Fruit fly (Drosophila melanogaster): Measurements from ENCODE around the gene bru2.
A peak's percentile ranks its signal among the peaks of the same experiment; 100 is the strongest.

Gene bru2

dm6 chr2L:12350880-12351279 lies 6.9 kb downstream of the bru2 start (continued):
- TF ChIP-seq stwl (tag; optimal IDR thresholded peaks at IDR 0.05) (peak; percentile 7), CG10654 (GFP tag; optimal IDR thresholded peaks at IDR 0.05) (peak; percentile 38), CG15696 (tag; optimal IDR thresholded peaks at IDR 0.05) (peak; percentile 70), CG11093 (GFP tag; IDR thresholded peaks at IDR 0.05) (no peak; the same call in 2 of the 3 replicates), ro (GFP tag; IDR thresholded peaks at IDR 0.05) (no peak; the same call in 1 of the 2 replicates), Hr39 (optimal IDR thresholded peaks at IDR 0.05) (no peak), sim (GFP tag; IDR thresholded peaks at IDR 0.05) (peak; percentile 51; the same call in 1 of the 2 replicates), dati (GFP tag; IDR thresholded peaks at IDR 0.05) (no peak), CG12155 (GFP tag; optimal IDR thresholded peaks at IDR 0.05) (peak; percentile 30), CG3065 (GFP tag; optimal IDR thresholded peaks at IDR 0.05) (no peak), BEAF-32 (GFP tag; optimal IDR thresholded peaks at IDR 0.05) (no peak), BtbVII (GFP tag; optimal IDR thresholded peaks at IDR 0.05) (no peak), CG33557 (GFP tag; optimal IDR thresholded peaks at IDR 0.05) (peak; percentile 70), CG14014 (GFP tag; IDR thresholded peaks at IDR 0.05) (no peak), CG3847 (GFP tag; IDR thresholded peaks at IDR 0.05) (0 out of 2 replicates have a peak, but pooled peaks have one; percentile 10), Antp (GFP tag; optimal IDR thresholded peaks at IDR 0.05) (peak; percentile 60), CG30431 (GFP tag; optimal IDR thresholded peaks at IDR 0.05) (peak; percentile 16), bbx (GFP tag; IDR thresholded peaks at IDR 0.05; ENCODE audit: partially characterized antibody) (no peak), cg (GFP tag; optimal IDR thresholded peaks at IDR 0.05) (peak; percentile 55), CG17186 (GFP tag; optimal IDR thresholded peaks at IDR 0.05) (no peak), nerfin-2 (GFP tag; IDR thresholded peaks at IDR 0.05; ENCODE audit: partially characterized antibody) (no peak), CG1233 (GFP tag; optimal IDR thresholded peaks at IDR 0.05) (peak; percentile 21), emc (GFP tag; optimal IDR thresholded peaks at IDR 0.05) (no peak), Fer1 (GFP tag; optimal IDR thresholded peaks at IDR 0.05) (no peak), CG5180 (GFP tag; optimal IDR thresholded peaks at IDR 0.05) (no peak), dmrt99B (tag; optimal IDR thresholded peaks at IDR 0.05) (peak; percentile 49), amos (GFP tag; IDR thresholded peaks at IDR 0.05; ENCODE audit: partially characterized antibody) (no peak), Dad (GFP tag; optimal IDR thresholded peaks at IDR 0.05) (no peak), zen (tag; optimal IDR thresholded peaks at IDR 0.05) (peak; percentile 62), MTF-1 (GFP tag; optimal IDR thresholded peaks at IDR 0.05; ENCODE audit: borderline replicate concordance) (no peak), CG17359 (tag; optimal IDR thresholded peaks at IDR 0.05) (peak; percentile 32), Myb (GFP tag; optimal IDR thresholded peaks at IDR 0.05) (peak; percentile 9), CG42726 (GFP tag; IDR thresholded peaks at IDR 0.05; ENCODE audit: partially characterized antibody) (no peak), gsb (GFP tag; IDR thresholded peaks at IDR 0.05) (no peak), Kr (GFP tag; optimal IDR thresholded peaks at IDR 0.05) (no peak), CG18619 (GFP tag; optimal IDR thresholded peaks at IDR 0.05) (no peak), lov (optimal IDR thresholded peaks at IDR 0.05) (no peak), lov (GFP tag; IDR thresholded peaks at IDR 0.05) (0 out of 3 replicates have a peak, but pooled peaks have one; percentile 48), CG11560 (tag; IDR thresholded peaks at IDR 0.05) (no peak), pum (GFP tag; optimal IDR thresholded peaks at IDR 0.05) (peak; percentile 48), fru (optimal IDR thresholded peaks at IDR 0.05) (no peak), Mrtf (GFP tag; IDR thresholded peaks at IDR 0.05) (0 out of 3 replicates have a peak, but pooled peaks have one; percentile 38), CG10543 (GFP tag; optimal IDR thresholded peaks at IDR 0.05) (no peak), CG8290 (GFP tag; optimal IDR thresholded peaks at IDR 0.05) (peak; percentile 9), CG8290 (tag; optimal IDR thresholded peaks at IDR 0.05) (no peak), CG10267 (tag; optimal IDR thresholded peaks at IDR 0.05) (peak; percentile 49), CG9817 (tag; optimal IDR thresholded peaks at IDR 0.05) (no peak), CG13624 (GFP tag; optimal IDR thresholded peaks at IDR 0.05) (no peak), Atf3 (GFP tag; optimal IDR thresholded peaks at IDR 0.05) (peak; percentile 35), CkIIα-i1 (GFP tag; IDR thresholded peaks at IDR 0.05) (no peak), MESR4 (GFP tag; optimal IDR thresholded peaks at IDR 0.05) (no peak), pzg (GFP tag; optimal IDR thresholded peaks at IDR 0.05) (no peak)

All from whole organism, embryonic.